Worm (Caenorhabditis elegans) whole organism, L4 larva: ENCODE results near the gene C44E12.1.

Source experiments
- R02D3.7 ChIP-seq: fragments of 150-350 bp; sonication (generic microtip); optimal IDR thresholded peaks from 3 replicates; lab custom pipeline; 2014; ENCODE audit warnings: missing biosample characterization, missing genetic modification characterization
- fkh-10 ChIP-seq: fragments of 150-350 bp; optimal IDR thresholded peaks from 2 replicates; lab custom pipeline; 2014; ENCODE audit warnings: missing biosample characterization, missing genetic modification reagents, missing genetic modification characterization
- mxl-3 ChIP-seq: fragments of 200-800 bp; sonication (Bioruptor generic); optimal IDR thresholded peaks from 2 replicates; lab custom pipeline; 2018; ENCODE audit warnings: mild to moderate bottlenecking, missing genetic modification characterization, missing compliant biosample characterization
- nhr-76 ChIP-seq: fragments of 150-350 bp; optimal IDR thresholded peaks from 2 replicates; lab custom pipeline; 2014; ENCODE audit warnings: missing biosample characterization, missing genetic modification characterization
- unc-39 ChIP-seq: sonication (generic microtip); optimal IDR thresholded peaks from 2 replicates; lab custom pipeline; 2017; ENCODE audit warnings: missing biosample characterization, missing genetic modification characterization
- zip-11 ChIP-seq: fragments of 200-800 bp; sonication (Bioruptor generic); IDR thresholded peaks from 2 replicates; pipeline ENCODE4 v1.3.6; 2022; ENCODE audit warnings: missing genetic modification characterization, missing compliant biosample characterization
- zip-2 ChIP-seq: fragments of 150-350 bp; optimal IDR thresholded peaks from 2 replicates; lab custom pipeline; 2014; ENCODE audit warnings: missing biosample characterization, missing genetic modification characterization

DNA sequence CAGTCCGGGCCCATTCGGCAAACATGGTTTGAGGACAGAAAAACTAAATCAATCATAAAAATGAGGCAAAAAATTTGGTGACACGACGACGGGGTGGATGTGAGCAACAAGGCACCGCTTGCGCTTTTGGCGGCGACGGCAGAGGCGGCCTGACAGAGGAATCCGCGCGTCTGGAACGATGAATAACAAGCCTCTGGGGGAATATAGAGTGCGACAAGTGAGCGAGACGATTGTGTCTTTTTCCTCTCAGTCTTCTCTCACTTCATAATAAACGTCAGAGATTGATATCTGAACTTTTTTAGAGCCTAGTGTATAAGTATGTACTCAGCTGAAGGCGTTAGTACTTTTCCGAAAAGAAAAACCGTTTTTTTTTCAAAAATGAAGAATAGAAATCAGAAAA, 11.3 kb downstream of the C44E12.1 start, which contains the start of gene twk-17:
- TF ChIP-seq zip-11 (GFP tag; lab: Robert Waterston, UW): no peak
- TF ChIP-seq zip-2 (tag; lab: Kevin White, UChicago): no peak
- TF ChIP-seq fkh-10 (GFP tag; lab: Kevin White, UChicago): no peak
- TF ChIP-seq nhr-76 (tag; lab: Kevin White, UChicago): no peak
- TF ChIP-seq R02D3.7 (tag; lab: Kevin White, UChicago): no peak
- no peak for TF ChIP-seq mxl-3
- no peak for TF ChIP-seq unc-39 (tag; lab: Kevin White, UChicago)
